Worm (Caenorhabditis elegans): ENCODE measurements around the gene F54C9.14.

F54C9.14 gene

DNA sequence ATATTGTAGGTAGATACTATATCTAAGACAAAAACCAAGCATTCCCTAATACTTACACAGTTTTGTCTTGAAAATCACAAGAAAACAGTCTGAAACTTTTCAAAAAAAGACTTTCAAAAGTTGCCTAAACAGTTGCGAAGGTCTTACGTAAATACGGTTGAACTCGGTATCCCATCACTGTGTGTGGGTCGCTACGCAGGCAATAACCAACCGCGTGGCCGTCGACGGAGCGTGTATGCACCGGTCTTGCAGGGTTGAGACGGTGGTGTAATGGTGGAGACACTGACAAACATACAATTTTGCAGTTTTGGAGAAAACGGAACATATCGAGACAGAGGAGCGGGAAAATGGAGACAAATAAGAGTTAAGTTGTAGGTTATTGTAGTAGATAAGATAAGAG, 875 bp upstream of the F54C9.14 start, which contains the start of gene iff-2 (continued):
- peak; percentile 89 for TF ChIP-seq cebp-1 (GFP tag; IDR thresholded peaks at IDR 0.05)
- peak; percentile 97 for TF ChIP-seq cebp-1 (tag; optimal IDR thresholded peaks at IDR 0.05)
- peak; percentile 53; the same call in 1 of the 2 replicates for TF ChIP-seq attf-6 (GFP tag; IDR thresholded peaks at IDR 0.05)
- no peak for TF ChIP-seq sea-2 (GFP tag; IDR thresholded peaks at IDR 0.05)
- peak; percentile 99 for TF ChIP-seq let-607 (tag; optimal IDR thresholded peaks at IDR 0.05)
- TF ChIP-seq F49E8.2 (tag; optimal IDR thresholded peaks at IDR 0.05; ENCODE audit: insufficient read depth): no peak
- no peak for TF ChIP-seq F57C9.4 (tag; optimal IDR thresholded peaks at IDR 0.05)
- no peak for TF ChIP-seq hlh-12 (tag; optimal IDR thresholded peaks at IDR 0.05)
- peak; percentile 98 for TF ChIP-seq tlf-1 (GFP tag; optimal IDR thresholded peaks at IDR 0.05)
- TF ChIP-seq hsf-1 (GFP tag; IDR thresholded peaks at IDR 0.05): 0 out of 2 replicates have a peak, but pooled peaks have one; percentile 53
- peak; percentile 89 for TF ChIP-seq ceh-100 (GFP tag; IDR thresholded peaks at IDR 0.05)
- peak; percentile 93 for TF ChIP-seq repo-1 (tag; optimal IDR thresholded peaks at IDR 0.05)
- peak; percentile 81 for TF ChIP-seq F33H1.4 (GFP tag; IDR thresholded peaks at IDR 0.05)
- peak; percentile 95 for TF ChIP-seq nhr-90 (tag; optimal IDR thresholded peaks at IDR 0.05)
- peak; percentile 93 for TF ChIP-seq ztf-3 (GFP tag; optimal IDR thresholded peaks at IDR 0.05)
- peak; percentile 99 for TF ChIP-seq K12H6.12 (tag; optimal IDR thresholded peaks at IDR 0.05)
- peak; percentile 39 for TF ChIP-seq ccch-3 (GFP tag; optimal IDR thresholded peaks at IDR 0.05)
- no peak for TF ChIP-seq Y79H2A.3 (GFP tag; conservative IDR thresholded peaks at IDR 0.05)
- TF ChIP-seq Y67H2A.10 (GFP tag; conservative IDR thresholded peaks at IDR 0.05): peak; percentile 94
- no peak for TF ChIP-seq B0019.2 (GFP tag; conservative IDR thresholded peaks at IDR 0.05)
- TF ChIP-seq madf-6 (GFP tag; IDR thresholded peaks at IDR 0.05): no peak
- TF ChIP-seq sptf-2 (GFP tag; optimal IDR thresholded peaks at IDR 0.05): no peak
- no peak for TF ChIP-seq hlh-26 (GFP tag; conservative IDR thresholded peaks at IDR 0.05)
- TF ChIP-seq pha-4 (tag; optimal IDR thresholded peaks at IDR 0.05): peak; percentile 99
- TF ChIP-seq tbx-9 (tag; optimal IDR thresholded peaks at IDR 0.05; ENCODE audit: borderline replicate concordance): no peak
- TF ChIP-seq lin-40 (tag; optimal IDR thresholded peaks at IDR 0.05): peak; percentile 98
- TF ChIP-seq ztf-22 (GFP tag; optimal IDR thresholded peaks at IDR 0.05): peak; percentile 95
- peak; percentile 94 for TF ChIP-seq egl-44 (GFP tag; IDR thresholded peaks at IDR 0.05)
- peak; percentile 95 for TF ChIP-seq F23B12.7 (tag; optimal IDR thresholded peaks at IDR 0.05; ENCODE audit: insufficient read depth)
- no peak for TF ChIP-seq him-1 (tag; optimal IDR thresholded peaks at IDR 0.05)
- peak; percentile 95 for TF ChIP-seq hmg-1.2 (GFP tag; IDR thresholded peaks at IDR 0.05)
- TF ChIP-seq Y53F4B.3 (GFP tag; IDR thresholded peaks at IDR 0.05): no peak
- TF ChIP-seq Y56A3A.18 (GFP tag; IDR thresholded peaks at IDR 0.05): peak; percentile 77; the same call in 1 of the 2 replicates
- TF ChIP-seq snpc-1.3 (tag; optimal IDR thresholded peaks at IDR 0.05; ENCODE audit: insufficient read depth): peak; percentile 19
- TF ChIP-seq aptf-2 (GFP tag; conservative IDR thresholded peaks at IDR 0.05): peak; percentile 45; the same call in 1 of the 2 replicates
- TF ChIP-seq D2030.7 (GFP tag; IDR thresholded peaks at IDR 0.05): no peak
- no peak for TF ChIP-seq rec-8 (tag; optimal IDR thresholded peaks at IDR 0.05)
- TF ChIP-seq nhr-120 (GFP tag; IDR thresholded peaks at IDR 0.05): peak; percentile 80; the same call in 1 of the 2 replicates
- TF ChIP-seq nhr-80 (tag; optimal IDR thresholded peaks at IDR 0.05): peak; percentile 100
- 0 out of 2 replicates have a peak, but pooled peaks have one; percentile 51 for TF ChIP-seq cebp-2 (GFP tag; IDR thresholded peaks at IDR 0.05)
- no peak for TF ChIP-seq dpff-1 (tag; optimal IDR thresholded peaks at IDR 0.05)
- peak; percentile 18 for TF ChIP-seq snpc-3.4 (tag; optimal IDR thresholded peaks at IDR 0.05)
- TF ChIP-seq lsl-1 (GFP tag; optimal IDR thresholded peaks at IDR 0.05): no peak
- no peak for TF ChIP-seq bed-1 (GFP tag; IDR thresholded peaks at IDR 0.05)
- TF ChIP-seq attf-5 (GFP tag; optimal IDR thresholded peaks at IDR 0.05): peak; percentile 100
- peak; percentile 90 for TF ChIP-seq F22D6.2 (tag; optimal IDR thresholded peaks at IDR 0.05)
- no peak for TF ChIP-seq hrde-1 (tag; optimal IDR thresholded peaks at IDR 0.05; ENCODE audit: borderline replicate concordance)

Data from whole organism, young adult.